Worm (Caenorhabditis elegans) whole organism, dauer: ENCODE measurements around the gene gar-3.

Source experiments
- unc-62 ChIP-seq: sonication (generic microtip); optimal IDR thresholded peaks from 2 replicates; lab custom pipeline; 2017; ENCODE audit warnings: missing biosample characterization, missing genetic modification reagents, missing genetic modification characterization

gar-3 gene

DNA sequence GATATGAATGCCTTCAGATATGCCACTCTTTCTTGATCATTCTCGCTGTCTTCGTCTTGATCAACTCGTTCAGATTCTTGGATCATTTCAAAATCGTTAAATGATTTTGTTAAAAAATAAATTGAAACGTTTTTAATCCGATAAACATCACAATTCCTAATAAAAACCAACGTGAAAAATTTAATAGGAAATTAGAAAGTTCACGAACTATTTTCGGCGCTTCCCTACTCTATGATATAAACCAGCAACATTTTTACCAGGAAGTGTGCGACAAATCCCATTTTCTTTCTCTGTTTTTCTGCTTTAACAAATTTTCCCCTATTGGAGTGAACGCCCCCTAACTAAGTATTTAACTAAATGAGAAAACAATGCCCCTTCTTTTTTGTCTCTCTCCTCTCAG is 5.8 kb upstream of the gar-3 start, which contains the start of gene Y40H4A.2:
TSS of gene Y40H4A.2 (minus strand) at position 101 of the 400 bp plus-strand sequence.
- no peak for TF ChIP-seq unc-62 (GFP tag; lab: Kevin White, UChicago)

DNA sequence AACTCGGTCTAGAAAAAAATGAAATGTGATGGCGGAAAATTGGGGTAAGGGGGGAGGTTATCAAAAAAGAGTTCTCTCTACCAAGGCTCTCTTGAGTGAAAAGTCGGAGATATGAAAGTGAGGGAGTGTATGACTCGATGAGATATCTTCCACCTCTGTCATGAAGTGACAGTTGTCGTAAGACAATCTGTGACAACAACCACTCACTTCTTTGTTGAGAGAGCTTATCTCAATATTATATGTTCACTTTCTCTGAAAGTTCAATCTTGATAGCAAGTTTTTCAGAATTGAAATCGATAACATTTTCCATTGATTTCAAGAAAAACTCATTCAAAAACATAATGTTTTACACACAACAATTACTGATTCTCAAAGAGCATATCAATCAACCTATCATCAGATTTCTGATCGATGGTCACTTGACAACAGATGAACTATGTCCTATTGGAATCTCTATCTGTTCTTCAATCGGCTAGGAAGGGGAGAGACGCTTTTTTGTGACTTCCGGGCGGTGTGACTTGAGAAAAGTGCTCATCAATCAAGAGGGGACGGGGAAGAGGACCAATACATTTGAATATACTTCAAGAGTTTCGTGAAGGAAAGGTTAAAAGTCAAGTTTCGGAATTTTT is 2.7 kb downstream of the gar-3 start:
- no peak for TF ChIP-seq unc-62 (GFP tag; lab: Kevin White, UChicago)

DNA sequence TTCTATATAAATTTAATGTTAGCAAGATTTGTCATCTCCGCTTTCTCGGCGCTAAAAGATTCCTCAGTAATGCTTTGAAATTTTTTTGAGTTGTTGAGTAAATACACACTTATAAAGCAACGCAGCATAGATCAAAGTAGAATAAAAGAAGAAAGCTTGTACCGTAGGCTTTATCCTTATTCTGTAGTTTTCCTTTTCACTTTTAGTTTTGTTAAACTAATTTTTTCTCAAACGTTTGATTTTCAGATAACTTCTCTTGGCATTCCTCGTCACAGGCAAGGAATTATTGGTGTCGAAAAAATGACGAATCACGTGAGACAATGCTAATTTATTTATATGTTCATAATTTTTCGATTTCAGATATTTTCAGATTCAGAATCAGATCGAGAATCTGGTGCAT is 16.9 kb downstream of the gar-3 start, which contains the start of gene C53A5.11:
TSS of gene C53A5.11 (plus strand) at position 301 of the 400 bp plus-strand sequence.
- no peak for TF ChIP-seq unc-62 (GFP tag; lab: Kevin White, UChicago)

DNA sequence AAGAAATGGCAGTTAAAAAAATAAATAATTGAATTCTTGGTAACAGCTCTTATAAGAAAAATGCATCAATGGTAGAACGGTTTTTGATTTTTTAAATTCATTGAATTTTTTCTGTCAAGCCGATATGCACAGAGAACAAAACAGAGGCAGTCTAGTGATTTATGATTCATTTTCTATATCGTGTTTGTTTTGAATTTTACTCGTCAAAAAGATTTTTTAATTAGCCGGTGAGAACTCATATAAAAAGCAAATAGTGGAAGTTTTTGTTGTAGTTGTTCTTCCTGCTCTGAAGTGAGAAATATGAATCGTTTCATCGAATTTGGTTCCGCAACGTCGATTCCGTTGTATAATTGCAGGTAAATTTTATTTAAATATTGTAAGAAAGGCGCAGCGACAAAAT is 20.2 kb downstream of the gar-3 start, which contains the start of gene srt-32:
TSS of gene srt-32 (plus strand) at position 301 of the 400 bp plus-strand sequence.
- no peak for TF ChIP-seq unc-62 (GFP tag; lab: Kevin White, UChicago)

DNA sequence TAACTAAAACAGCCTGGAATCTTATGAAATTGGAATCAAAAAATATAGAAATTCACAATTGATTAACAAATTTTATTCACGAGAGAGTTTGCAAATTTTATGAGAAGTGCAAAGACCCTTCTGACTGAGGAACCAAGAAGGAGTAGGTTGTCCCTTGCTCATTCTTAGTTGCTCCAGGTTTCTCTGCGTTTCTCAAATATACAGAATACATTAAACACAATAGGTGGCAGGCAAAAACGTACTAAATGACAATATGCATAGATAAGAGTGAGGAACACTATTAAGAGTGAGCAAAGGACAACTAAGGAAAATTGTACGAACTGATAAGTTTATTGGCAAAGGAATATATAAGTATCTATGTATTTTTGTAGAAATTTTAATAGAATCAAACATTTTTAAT is 20.8 kb downstream of the gar-3 start, which contains the start of gene C53A5.9:
TSS of gene C53A5.9 (minus strand) at position 101 of the 400 bp plus-strand sequence.
- TF ChIP-seq unc-62 (GFP tag; lab: Kevin White, UChicago) = no peak

DNA sequence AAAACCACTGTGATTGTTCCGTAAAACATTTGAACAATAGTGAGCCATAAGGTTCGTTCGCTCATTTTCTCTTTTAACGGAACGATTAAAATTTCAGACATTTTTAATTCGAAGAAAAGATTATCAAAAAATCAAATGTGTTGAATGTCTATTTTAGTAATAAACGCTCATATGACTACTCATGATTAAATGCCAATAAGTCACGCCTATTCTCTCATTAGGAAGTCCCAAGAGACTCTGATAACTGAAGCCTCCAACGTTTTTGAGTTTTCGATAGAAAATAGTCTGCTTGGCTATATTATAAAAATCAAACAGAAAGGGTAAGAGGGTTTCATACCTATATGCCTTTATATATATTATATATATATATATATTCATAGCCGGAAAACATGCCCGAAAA is 23.3 kb downstream of the gar-3 start, which contains the start of gene srg-47:
TSS of gene srg-47 (minus strand) at position 101 of the 400 bp plus-strand sequence.
- TF ChIP-seq unc-62 (GFP tag; lab: Kevin White, UChicago) = no peak

DNA sequence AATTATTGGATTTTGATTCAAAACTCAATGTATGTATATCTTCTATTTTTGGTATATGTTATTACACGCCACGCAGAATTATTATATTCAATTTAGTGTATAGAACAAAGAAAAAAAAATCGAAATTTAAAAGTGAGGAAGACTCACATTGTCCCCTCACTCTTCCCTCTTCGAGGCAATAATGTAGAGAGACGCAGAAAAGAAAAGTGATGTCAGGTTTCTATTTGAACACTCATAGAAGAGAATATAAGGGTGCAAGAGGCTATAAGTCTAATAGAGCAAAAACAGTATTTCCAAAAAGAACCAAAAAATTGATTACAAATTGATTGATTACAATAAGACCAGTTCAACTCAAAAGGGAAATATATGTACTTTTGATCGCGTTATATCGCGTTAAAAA is 31.0 kb downstream of the gar-3 start:
- no peak for TF ChIP-seq unc-62 (GFP tag; lab: Kevin White, UChicago)

DNA sequence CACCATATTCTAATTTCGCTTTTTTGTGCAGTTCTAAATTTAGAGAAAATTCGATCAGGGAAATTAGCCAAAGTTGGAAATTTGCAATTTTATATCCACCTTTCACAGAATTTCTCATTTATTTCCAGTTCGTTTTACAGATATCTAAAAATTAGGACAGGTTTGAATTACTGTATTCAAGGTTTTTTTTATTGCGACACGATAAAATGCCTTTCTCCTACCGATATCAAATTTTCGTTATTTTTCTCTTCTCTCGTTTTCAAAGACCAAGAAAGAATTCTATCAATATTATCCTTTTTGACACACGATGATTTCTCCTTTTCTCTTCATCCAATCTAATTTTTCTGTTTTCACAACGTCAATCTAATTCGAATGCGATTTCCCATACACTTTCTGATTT is 33.0 kb downstream of the gar-3 start, which contains the start of gene C53A5.13:
TSS of gene C53A5.13 (plus strand) at position 301 of the 400 bp plus-strand sequence.
- TF ChIP-seq unc-62 (GFP tag; lab: Kevin White, UChicago) = no peak

DNA sequence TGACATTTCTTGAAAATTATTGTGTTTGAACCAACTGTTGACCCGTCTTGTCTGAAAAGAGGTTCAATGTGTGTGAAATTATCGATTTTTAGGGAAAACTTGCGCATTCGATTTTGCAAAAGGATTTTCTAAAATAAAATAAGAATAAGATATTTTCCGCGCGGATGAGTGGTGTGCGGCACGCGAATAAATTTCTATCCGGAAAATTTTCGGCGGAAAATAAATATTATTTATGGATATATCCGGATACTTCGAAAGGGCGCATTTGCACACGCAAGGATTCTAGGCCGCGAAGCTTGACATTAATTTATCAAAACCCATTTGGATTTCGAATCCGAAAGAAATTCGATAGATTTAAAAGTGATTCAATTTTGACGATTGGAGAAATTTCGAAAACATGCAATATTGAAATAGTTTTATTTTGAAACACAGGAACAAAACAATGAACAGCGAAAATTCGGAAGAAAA is 33.7 kb downstream of the gar-3 start, which contains the start of gene rike-1:
TSS of gene rike-1 (minus strand) at position 51 of the 468 bp plus-strand sequence.
- no peak for TF ChIP-seq unc-62 (GFP tag; lab: Kevin White, UChicago)

DNA sequence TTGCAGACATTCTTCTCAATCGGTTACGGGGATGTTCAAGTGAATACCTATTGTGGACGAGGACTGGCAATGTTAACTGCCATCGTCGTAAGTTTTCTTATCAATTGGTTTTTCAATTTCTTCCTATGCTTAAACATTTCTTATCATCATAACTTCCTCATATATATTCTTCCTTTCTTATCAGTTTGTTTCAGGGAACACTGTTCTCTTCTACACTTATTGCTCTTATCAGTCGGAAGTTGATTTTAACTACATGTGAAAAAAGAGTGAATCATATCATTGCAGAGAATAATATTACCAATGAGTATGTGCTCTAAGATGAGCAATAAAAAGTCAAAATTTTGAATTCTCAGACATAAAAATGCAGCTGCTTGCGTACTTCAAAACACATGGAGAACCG is 37.4 kb downstream of the gar-3 start:
- no peak for TF ChIP-seq unc-62 (GFP tag; lab: Kevin White, UChicago)

DNA sequence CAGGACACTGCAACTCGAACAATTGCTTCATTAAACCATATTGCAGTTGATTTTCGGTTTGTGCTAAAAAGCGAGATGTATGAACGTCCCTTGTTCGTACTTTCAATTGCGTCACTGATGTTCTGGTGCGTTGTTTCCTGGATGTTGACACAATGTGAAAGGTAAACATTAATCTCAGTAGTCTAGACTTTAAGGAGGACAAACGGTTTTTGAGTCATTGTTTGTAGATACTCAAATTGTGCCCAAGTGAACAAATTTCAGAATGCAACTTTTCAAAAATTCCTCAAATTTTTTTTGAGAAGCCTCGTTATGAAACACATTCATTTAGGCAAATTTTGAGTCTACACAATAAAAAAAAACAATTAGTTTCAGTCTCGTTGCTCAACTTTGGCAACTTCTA is 38.6 kb downstream of the gar-3 start:
- no peak for TF ChIP-seq unc-62 (GFP tag; lab: Kevin White, UChicago)

DNA sequence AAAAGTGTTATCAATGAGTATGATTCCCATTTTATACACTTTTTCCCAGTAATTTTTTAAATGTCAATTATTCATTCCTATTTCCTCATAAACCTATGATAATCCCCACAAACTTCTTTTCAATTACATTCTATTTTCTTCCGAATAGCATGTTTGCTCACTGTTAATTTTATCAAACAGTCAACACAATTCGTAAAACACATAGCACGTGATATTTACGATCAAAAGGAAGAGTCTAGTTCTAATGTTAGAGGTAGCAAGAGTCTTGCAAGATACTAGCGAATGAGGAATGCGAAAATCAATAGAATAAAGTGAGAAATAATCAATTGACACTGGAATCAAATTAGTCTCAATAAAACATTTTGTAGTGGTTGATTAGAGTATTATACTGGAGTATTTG is 40.2 kb downstream of the gar-3 start:
- no peak for TF ChIP-seq unc-62 (GFP tag; lab: Kevin White, UChicago)

DNA sequence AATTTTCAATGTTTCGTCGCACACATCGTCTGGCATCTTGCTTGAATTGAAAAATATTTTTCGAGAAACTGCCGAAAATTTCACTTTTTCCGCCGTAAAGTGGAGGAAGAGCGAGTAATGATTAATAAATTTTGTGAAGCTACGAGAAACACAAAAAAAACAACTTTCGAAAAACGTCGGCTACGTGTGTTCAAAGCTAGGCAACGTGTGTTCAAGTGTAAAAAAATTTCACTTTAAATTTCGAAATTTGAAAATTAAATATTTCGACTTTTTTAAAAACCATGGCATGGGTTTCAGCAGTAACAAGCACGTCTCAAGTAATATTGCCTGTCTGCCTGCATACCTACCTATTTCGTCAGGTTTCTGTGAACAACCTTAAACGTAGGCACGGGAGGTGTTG is 43.2 kb downstream of the gar-3 start, which contains the start of gene tag-191:
TSS of gene tag-191 (minus strand) at position 101 of the 400 bp plus-strand sequence.
- TF ChIP-seq unc-62 (GFP tag; lab: Kevin White, UChicago) = no peak

DNA sequence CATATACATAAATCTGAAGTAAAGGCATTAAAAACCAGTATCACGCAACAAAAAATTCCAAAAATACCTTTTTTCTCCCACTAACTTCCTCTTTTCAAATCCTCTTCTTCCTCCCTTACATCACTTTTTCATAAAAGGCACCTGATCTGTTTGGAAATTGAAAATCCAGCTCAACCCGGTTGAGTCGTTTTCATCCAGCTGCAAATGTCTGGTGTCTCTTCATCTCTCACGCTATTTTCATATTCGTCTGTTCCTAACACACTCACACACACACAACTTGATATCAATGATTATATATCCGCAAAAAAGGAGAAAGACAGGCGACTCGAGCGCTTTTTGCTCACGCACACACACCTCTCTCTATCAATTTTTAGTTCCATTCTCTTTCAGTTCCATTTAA is 47.1 kb downstream of the gar-3 start:
- no peak for TF ChIP-seq unc-62 (GFP tag; lab: Kevin White, UChicago)

DNA sequence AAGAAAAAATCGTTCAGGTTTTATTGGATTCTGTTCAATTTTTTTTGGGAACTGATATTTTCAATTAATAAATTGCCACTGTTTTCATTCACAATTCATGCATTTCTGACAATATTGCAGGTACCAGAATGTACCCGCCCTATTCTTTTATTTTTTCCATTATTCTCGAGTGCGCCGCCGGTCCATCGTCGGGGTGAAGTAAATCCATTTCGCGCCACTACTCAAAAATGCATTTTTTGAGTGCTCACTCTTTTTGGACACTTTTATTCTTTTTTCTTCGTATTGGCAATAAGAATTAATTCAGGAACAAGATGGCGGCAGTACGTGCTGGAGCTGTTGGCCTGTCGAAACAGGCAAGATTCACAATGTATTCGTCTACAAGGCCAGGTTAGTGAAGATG is 48.7 kb downstream of the gar-3 start, which contains the start of gene kcnl-4:
TSS of gene kcnl-4 (plus strand) at position 301 of the 400 bp plus-strand sequence.
- TF ChIP-seq unc-62 (GFP tag; lab: Kevin White, UChicago) = no peak

DNA sequence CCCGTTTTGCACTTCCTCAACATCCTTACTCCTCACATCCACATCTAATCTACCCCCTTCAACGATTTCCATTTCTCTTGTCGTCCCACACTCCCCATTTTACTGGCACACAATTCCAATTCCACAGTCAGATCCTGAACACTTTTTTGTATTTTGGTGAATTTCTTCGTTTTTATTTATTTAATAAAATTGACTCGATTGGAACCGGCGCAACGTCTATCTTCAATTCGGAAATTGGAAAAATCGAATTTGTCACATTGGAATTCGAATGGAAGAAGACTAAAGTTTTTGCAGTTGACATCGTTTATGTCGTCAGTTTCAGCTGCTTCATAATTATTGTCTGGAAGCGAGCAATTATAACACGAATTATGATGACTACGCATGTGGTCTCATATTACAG is 52.3 kb downstream of the gar-3 start:
- no peak for TF ChIP-seq unc-62 (GFP tag; lab: Kevin White, UChicago)

DNA sequence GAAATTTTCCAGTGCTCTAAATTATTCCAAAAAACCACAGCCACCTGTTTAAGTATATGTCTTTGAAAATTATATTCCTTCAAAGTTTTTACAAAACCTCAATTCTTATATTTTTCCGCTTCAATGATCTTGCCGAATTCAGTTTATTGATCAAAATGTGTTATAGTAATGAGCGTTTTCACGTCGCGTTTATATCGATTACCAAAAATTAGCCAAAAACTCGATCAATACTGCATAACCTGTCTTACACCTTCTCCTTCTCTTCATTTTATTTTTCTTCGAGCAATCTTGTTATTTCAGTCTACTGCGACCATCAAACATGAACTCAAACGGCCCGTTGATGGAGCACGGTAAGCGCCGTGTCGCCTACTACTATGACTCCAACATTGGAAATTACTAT is 54.4 kb downstream of the gar-3 start, which contains the start of gene hda-1:
TSS of gene hda-1 (plus strand) at position 301 of the 400 bp plus-strand sequence.
- no peak for TF ChIP-seq unc-62 (GFP tag; lab: Kevin White, UChicago)
